Fruit fly (Drosophila melanogaster) whole organism, prepupa: ENCODE results near the gene RpS4.

ENCODE experiments used
- Blimp-1 ChIP-seq: fragments of 200-800 bp; sonication (Bioruptor generic); optimal IDR thresholded peaks from 3 replicates; lab custom pipeline; 2017; ENCODE audit warnings: missing biosample characterization, missing genetic modification characterization, mild to moderate bottlenecking, moderate library complexity, missing genetic modification reagents
- CG10631 ChIP-seq: fragments of 200-800 bp; sonication (Bioruptor generic); optimal IDR thresholded peaks from 2 replicates; lab custom pipeline; 2016; ENCODE audit warnings: missing biosample characterization, missing genetic modification characterization
- CG11902 ChIP-seq: fragments of 200-800 bp; sonication (Bioruptor generic); optimal IDR thresholded peaks from 3 replicates; lab custom pipeline; 2016; ENCODE audit warnings: missing biosample characterization, missing genetic modification characterization
- CG15336 ChIP-seq: fragments of 200-800 bp; sonication (Bioruptor generic); IDR thresholded peaks from 2 replicates; pipeline ENCODE4 v1.3.6; 2022; ENCODE audit warnings: missing biosample characterization, missing genetic modification characterization
- CG1621 ChIP-seq: fragments of 200-800 bp; sonication (Bioruptor generic); optimal IDR thresholded peaks from 3 replicates; lab custom pipeline; 2018; ENCODE audit warnings: missing biosample characterization, mild to moderate bottlenecking, missing genetic modification characterization
- CG16779 ChIP-seq: fragments of 200-800 bp; sonication (Bioruptor generic); optimal IDR thresholded peaks from 3 replicates; lab custom pipeline; 2017; ENCODE audit warnings: missing biosample characterization, mild to moderate bottlenecking, missing genetic modification characterization
- CG3032 ChIP-seq: fragments of 200-800 bp; optimal IDR thresholded peaks from 2 replicates; lab custom pipeline; 2019; ENCODE audit warnings: missing biosample characterization, mild to moderate bottlenecking, missing genetic modification characterization, moderate library complexity
- CG31627 ChIP-seq: fragments of 200-800 bp; sonication (Bioruptor generic); optimal IDR thresholded peaks from 3 replicates; lab custom pipeline; 2016; ENCODE audit warnings: missing biosample characterization, missing genetic modification characterization
- CG32006 ChIP-seq: fragments of 200-800 bp; sonication (Bioruptor generic); optimal IDR thresholded peaks from 3 replicates; lab custom pipeline; 2017; ENCODE audit warnings: missing biosample characterization, mild to moderate bottlenecking, missing genetic modification characterization
- CG34406 ChIP-seq: fragments of 200-800 bp; sonication (Bioruptor generic); optimal IDR thresholded peaks from 3 replicates; lab custom pipeline; 2016; ENCODE audit warnings: missing biosample characterization, missing genetic modification characterization
- CG3919 ChIP-seq: fragments of 200-800 bp; sonication (Bioruptor generic); optimal IDR thresholded peaks from 3 replicates; lab custom pipeline; 2016; ENCODE audit warnings: missing biosample characterization, missing genetic modification characterization
- CG6163 ChIP-seq: fragments of 200-800 bp; sonication (Bioruptor generic); IDR thresholded peaks from 3 replicates; pipeline ENCODE4 v1.3.6; 2022; ENCODE audit warnings: missing biosample characterization, missing genetic modification characterization
- CG6276 ChIP-seq: fragments of 200-800 bp; sonication (Bioruptor generic); optimal IDR thresholded peaks from 2 replicates; lab custom pipeline; 2017; ENCODE audit warnings: missing biosample characterization, mild to moderate bottlenecking, missing genetic modification characterization
- CG6792 ChIP-seq: fragments of 200-800 bp; sonication (Bioruptor generic); optimal IDR thresholded peaks from 3 replicates; lab custom pipeline; 2016; ENCODE audit warnings: missing biosample characterization, missing genetic modification characterization
- CG6808 ChIP-seq: fragments of 200-800 bp; sonication (Bioruptor generic); optimal IDR thresholded peaks from 3 replicates; lab custom pipeline; 2017; ENCODE audit warnings: missing biosample characterization, missing genetic modification characterization, mild to moderate bottlenecking, moderate library complexity, missing genetic modification reagents
- CG8119 ChIP-seq: fragments of 200-800 bp; sonication (Bioruptor generic); IDR thresholded peaks from 3 replicates; pipeline ENCODE4 v1.3.6; 2022; ENCODE audit warnings: missing biosample characterization, missing genetic modification characterization
- CG8319 ChIP-seq: fragments of 200-800 bp; sonication (Bioruptor generic); optimal IDR thresholded peaks from 3 replicates; lab custom pipeline; 2016; ENCODE audit warnings: missing biosample characterization, missing genetic modification characterization
- CG8632 ChIP-seq: fragments of 200-800 bp; sonication (Bioruptor generic); optimal IDR thresholded peaks from 3 replicates; lab custom pipeline; 2016; ENCODE audit warnings: missing biosample characterization, missing genetic modification characterization
- CG9139 ChIP-seq: fragments of 200-800 bp; sonication (Bioruptor generic); optimal IDR thresholded peaks from 3 replicates; lab custom pipeline; 2017; ENCODE audit warnings: missing biosample characterization, mild to moderate bottlenecking, missing genetic modification characterization
- Eip75B ChIP-seq: fragments of 200-800 bp; sonication (Bioruptor generic); optimal IDR thresholded peaks from 3 replicates; lab custom pipeline; 2016; ENCODE audit warnings: missing biosample characterization, missing genetic modification characterization
- Eip93F ChIP-seq: fragments of 200-800 bp; sonication (Bioruptor generic); optimal IDR thresholded peaks from 2 replicates; lab custom pipeline; 2016; ENCODE audit warnings: missing biosample characterization, mild to moderate bottlenecking, missing genetic modification characterization
- Ets21C ChIP-seq: fragments of 200-800 bp; sonication (Bioruptor generic); optimal IDR thresholded peaks from 3 replicates; lab custom pipeline; 2016; ENCODE audit warnings: missing biosample characterization, missing genetic modification characterization
- Ets96B ChIP-seq: fragments of 200-800 bp; optimal IDR thresholded peaks from 2 replicates; lab custom pipeline; 2019; ENCODE audit warnings: missing biosample characterization, mild to moderate bottlenecking, missing genetic modification characterization, moderate library complexity
- Gug ChIP-seq: fragments of 200-800 bp; sonication (Bioruptor generic); IDR thresholded peaks from 2 replicates; pipeline ENCODE4 v1.3.6; 2022; ENCODE audit warnings: missing biosample characterization, missing genetic modification characterization
- Hr39 ChIP-seq: fragments of 200-800 bp; sonication (Bioruptor generic); optimal IDR thresholded peaks from 2 replicates; lab custom pipeline; 2016; ENCODE audit warnings: missing biosample characterization, missing genetic modification characterization
- Hr4 ChIP-seq: fragments of 200-800 bp; sonication (Bioruptor generic); optimal IDR thresholded peaks from 3 replicates; lab custom pipeline; 2016; ENCODE audit warnings: missing biosample characterization, missing genetic modification characterization
- Lpt ChIP-seq: fragments of 200-800 bp; sonication (Bioruptor generic); optimal IDR thresholded peaks from 3 replicates; lab custom pipeline; 2016; ENCODE audit warnings: missing biosample characterization, missing genetic modification characterization
- Met ChIP-seq: fragments of 200-800 bp; sonication (Bioruptor generic); optimal IDR thresholded peaks from 3 replicates; lab custom pipeline; 2016; ENCODE audit warnings: missing biosample characterization, missing genetic modification characterization
- OdsH ChIP-seq: fragments of 200-800 bp; sonication (Bioruptor generic); optimal IDR thresholded peaks from 3 replicates; lab custom pipeline; 2016; ENCODE audit warnings: missing biosample characterization, missing genetic modification characterization
- Sox15 ChIP-seq: fragments of 200-800 bp; sonication (Bioruptor generic); optimal IDR thresholded peaks from 3 replicates; lab custom pipeline; 2016; ENCODE audit warnings: missing biosample characterization, missing genetic modification characterization
- achi ChIP-seq: fragments of 200-800 bp; sonication (Bioruptor generic); optimal IDR thresholded peaks from 3 replicates; lab custom pipeline; 2016; ENCODE audit warnings: missing biosample characterization, missing genetic modification characterization
- acj6 ChIP-seq: fragments of 200-800 bp; sonication (Bioruptor generic); optimal IDR thresholded peaks from 3 replicates; lab custom pipeline; 2016; ENCODE audit warnings: missing biosample characterization, missing genetic modification characterization
- cyc ChIP-seq: fragments of 200-800 bp; sonication (Bioruptor generic); optimal IDR thresholded peaks from 3 replicates; lab custom pipeline; 2016; ENCODE audit warnings: missing biosample characterization, missing genetic modification characterization
- dac ChIP-seq: fragments of 200-800 bp; sonication (Bioruptor generic); optimal IDR thresholded peaks from 2 replicates; lab custom pipeline; 2017; ENCODE audit warnings: missing biosample characterization, mild to moderate bottlenecking, missing genetic modification characterization
- esn ChIP-seq: fragments of 200-800 bp; sonication (Bioruptor generic); optimal IDR thresholded peaks from 2 replicates; lab custom pipeline; 2016; ENCODE audit warnings: missing biosample characterization, mild to moderate bottlenecking, missing genetic modification characterization, moderate library complexity
- fd59A ChIP-seq: fragments of 200-800 bp; sonication (Bioruptor generic); optimal IDR thresholded peaks from 2 replicates; lab custom pipeline; 2017; ENCODE audit warnings: missing biosample characterization, mild to moderate bottlenecking, missing genetic modification characterization, missing genetic modification reagents
- fd85E ChIP-seq: fragments of 200-800 bp; sonication (Bioruptor generic); optimal IDR thresholded peaks from 3 replicates; lab custom pipeline; 2016; ENCODE audit warnings: missing biosample characterization, missing genetic modification characterization
- fkh ChIP-seq: fragments of 200-800 bp; sonication (Bioruptor generic); optimal IDR thresholded peaks from 3 replicates; lab custom pipeline; 2017; ENCODE audit warnings: missing biosample characterization, mild to moderate bottlenecking, missing genetic modification characterization, moderate library complexity
- lz ChIP-seq: fragments of 200-800 bp; sonication (Bioruptor generic); optimal IDR thresholded peaks from 3 replicates; lab custom pipeline; 2016; ENCODE audit warnings: missing biosample characterization, missing genetic modification characterization
- net ChIP-seq: fragments of 200-800 bp; sonication (Bioruptor generic); optimal IDR thresholded peaks from 3 replicates; lab custom pipeline; 2016; ENCODE audit warnings: missing biosample characterization, missing genetic modification characterization
- pdm3 ChIP-seq: fragments of 200-800 bp; sonication (Bioruptor generic); optimal IDR thresholded peaks from 3 replicates; lab custom pipeline; 2016; ENCODE audit warnings: missing biosample characterization, missing genetic modification characterization
- spab ChIP-seq: fragments of 200-800 bp; sonication (Bioruptor generic); optimal IDR thresholded peaks from 2 replicates; lab custom pipeline; 2017; ENCODE audit warnings: missing biosample characterization, mild to moderate bottlenecking, missing genetic modification characterization, missing genetic modification reagents
- ss ChIP-seq, 2 experiments: fragments of 200-800 bp; sonication (Bioruptor generic); optimal IDR thresholded peaks; 2 replicates in 1 of 2; 3 replicates in 1 of 2; lab custom pipeline; 2017 to 2018; ENCODE audit warnings: mild to moderate bottlenecking in 2 of 2, missing biosample characterization in 2 of 2, missing genetic modification characterization in 2 of 2, moderate library complexity in 1 of 2
- svp ChIP-seq: fragments of 200-800 bp; sonication (Bioruptor generic); peaks from one replicate; lab custom pipeline; 2016; ENCODE audit warnings: missing biosample characterization, missing genetic modification characterization
- topi ChIP-seq: fragments of 200-800 bp; sonication (Bioruptor generic); optimal IDR thresholded peaks from 3 replicates; lab custom pipeline; 2016; ENCODE audit warnings: missing biosample characterization, missing genetic modification characterization
- vri ChIP-seq: fragments of 200-800 bp; sonication (Bioruptor generic); optimal IDR thresholded peaks from 3 replicates; lab custom pipeline; 2016; ENCODE audit warnings: missing biosample characterization, mild to moderate bottlenecking, missing genetic modification characterization

The RpS4 gene

DNA sequence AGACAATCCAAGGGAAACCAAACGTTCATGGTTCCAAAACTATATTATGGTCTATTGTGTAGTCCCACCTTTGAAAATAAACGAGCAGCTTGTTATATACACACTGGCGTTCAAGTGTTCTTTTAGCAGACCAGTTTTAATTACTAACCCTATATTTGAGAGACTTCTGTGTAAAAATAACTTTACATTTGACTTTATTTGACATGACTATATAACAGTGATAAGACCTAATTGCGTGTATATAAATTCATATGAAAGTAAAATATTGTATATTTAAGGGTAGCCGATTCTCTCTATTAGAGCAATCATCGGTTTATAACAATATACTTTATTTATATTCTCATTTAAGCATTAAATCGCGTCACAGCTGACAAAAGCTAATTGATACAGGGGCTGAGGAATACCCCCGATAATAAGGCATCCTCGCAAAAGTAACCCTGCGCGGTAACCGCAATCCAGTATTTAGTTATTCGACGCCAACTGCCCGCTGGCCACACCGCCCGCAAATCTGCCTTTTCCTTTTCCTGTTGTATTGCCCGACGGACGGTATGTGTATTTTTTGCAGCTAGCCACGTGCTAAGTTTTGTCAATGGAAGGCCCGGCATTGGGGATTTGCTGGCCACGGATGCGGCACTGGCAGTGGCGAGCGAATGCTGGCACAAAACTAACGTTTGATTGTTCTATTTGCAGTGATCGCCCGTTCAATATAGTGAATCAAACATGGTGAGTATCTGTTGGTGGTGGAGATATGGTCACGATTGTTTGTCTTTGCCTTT is at the start of gene RpS4 (continued):
- peak; percentile 30; the same call in 1 of the 2 replicates for TF ChIP-seq Gug (GFP tag; lab: Robert Waterston, UW)
- peak; percentile 34 for TF ChIP-seq CG32006
- TF ChIP-seq CG6808 (GFP tag; lab: Kevin White, UChicago), result peak; percentile 79
- peak; percentile 71 for TF ChIP-seq CG6792 (GFP tag; lab: Kevin White, UChicago)
- peak; percentile 64 for TF ChIP-seq Ets21C (GFP tag; lab: Kevin White, UChicago)
- peak; percentile 64 for TF ChIP-seq CG8319 (GFP tag; lab: Kevin White, UChicago)
- TF ChIP-seq Hr39 (GFP tag; lab: Kevin White, UChicago), result peak; percentile 79
- TF ChIP-seq Hr4 (GFP tag; lab: Kevin White, UChicago), result no peak
- peak; percentile 88 for TF ChIP-seq esn
- TF ChIP-seq achi, result peak; percentile 75

DNA sequence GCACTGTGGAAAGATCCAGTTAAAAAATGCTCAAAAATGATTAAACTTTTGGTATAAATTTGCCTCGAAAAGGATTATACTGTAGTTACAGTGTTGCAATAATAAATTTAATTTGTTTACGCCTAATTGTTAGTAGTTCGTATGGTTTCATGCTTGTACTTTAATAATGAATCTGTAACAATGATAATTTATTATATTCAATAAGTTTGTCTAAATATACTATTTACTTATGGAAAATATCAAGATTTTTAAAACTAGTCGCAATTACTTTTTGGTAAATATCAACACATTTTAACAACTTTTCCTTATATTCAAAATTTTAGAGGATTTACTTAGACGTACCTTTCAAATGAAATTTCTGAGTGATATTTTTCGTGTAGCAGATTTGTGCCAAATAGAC is 46.7 kb upstream of the RpS4 start, which contains the start of gene CG11262:
CG11262 (plus strand) TSS at position 301 of the 400 bp plus-strand sequence.
- TF ChIP-seq fd59A (no peak), cyc (no peak), svp (GFP tag; lab: Kevin White, UChicago) (peak; percentile 10)

DNA sequence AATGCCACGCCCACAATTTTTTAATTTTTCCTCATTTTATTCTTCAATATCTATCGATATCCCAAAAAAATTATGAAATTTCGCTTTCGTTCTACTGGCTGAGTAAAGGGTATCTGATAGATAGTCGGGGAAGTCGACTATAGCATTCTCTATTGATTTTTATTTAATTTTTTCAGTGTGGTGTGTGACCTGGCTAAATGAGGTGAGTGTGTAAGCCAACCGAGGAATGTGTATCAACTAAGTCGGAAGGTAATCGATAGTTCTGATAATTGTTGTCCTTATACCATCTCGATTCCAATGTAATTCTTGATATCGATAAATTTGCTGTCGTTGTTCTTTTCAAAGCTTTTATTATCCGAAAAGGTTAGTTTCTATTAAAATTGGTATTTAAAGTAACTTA is 35.1 kb upstream of the RpS4 start, which contains the start of gene CG11263:
CG11263 (plus strand) TSS at position 328 of the 400 bp plus-strand sequence.
- peak; percentile 36 for TF ChIP-seq acj6 (GFP tag; lab: Kevin White, UChicago)
- no peak for TF ChIP-seq Eip93F
- TF ChIP-seq topi (GFP tag; lab: Kevin White, UChicago), result peak; percentile 52
- TF ChIP-seq CG31627 (GFP tag; lab: Kevin White, UChicago), result peak; percentile 40
- peak; percentile 21 for TF ChIP-seq CG34406 (GFP tag; lab: Kevin White, UChicago)
- no peak for TF ChIP-seq Ets96B
- TF ChIP-seq fd85E (GFP tag; lab: Kevin White, UChicago), result no peak
- no peak for TF ChIP-seq CG11902 (GFP tag; lab: Kevin White, UChicago)
- no peak for TF ChIP-seq vri (GFP tag; lab: Kevin White, UChicago)
- no peak for TF ChIP-seq achi
- TF ChIP-seq Gug (GFP tag; lab: Robert Waterston, UW), result no peak
- TF ChIP-seq spab (GFP tag; lab: Kevin White, UChicago), result no peak
- no peak for TF ChIP-seq CG6163 (GFP tag; lab: Robert Waterston, UW)
- no peak for TF ChIP-seq CG8319 (GFP tag; lab: Kevin White, UChicago)
- TF ChIP-seq Hr39 (GFP tag; lab: Kevin White, UChicago), result peak; percentile 48
- TF ChIP-seq fkh, result no peak
- TF ChIP-seq CG6792 (GFP tag; lab: Kevin White, UChicago), result no peak
- no peak for TF ChIP-seq CG6276
- TF ChIP-seq Met (GFP tag; lab: Kevin White, UChicago), result no peak
- peak; percentile 37 for TF ChIP-seq cyc
- TF ChIP-seq CG9139 (GFP tag; lab: Kevin White, UChicago), result no peak
- TF ChIP-seq esn, result peak; percentile 32
- TF ChIP-seq CG1621 (tag; lab: Kevin White, UChicago), result no peak
- no peak for TF ChIP-seq CG8632 (GFP tag; lab: Kevin White, UChicago)
- TF ChIP-seq CG10631 (GFP tag; lab: Kevin White, UChicago), result peak; percentile 32
- TF ChIP-seq Lpt (GFP tag; lab: Kevin White, UChicago), result peak; percentile 12
- TF ChIP-seq lz (GFP tag; lab: Kevin White, UChicago), result peak; percentile 43
- no peak for TF ChIP-seq Blimp-1
- peak; percentile 50 for TF ChIP-seq net (GFP tag; lab: Kevin White, UChicago)
- no peak for TF ChIP-seq CG3032 (tag; lab: Kevin White, UChicago)
- no peak for TF ChIP-seq CG16779 (tag; lab: Kevin White, UChicago)
- TF ChIP-seq Ets21C (GFP tag; lab: Kevin White, UChicago), result peak; percentile 14
- no peak for TF ChIP-seq CG15336 (GFP tag; lab: Robert Waterston, UW)
- TF ChIP-seq pdm3 (GFP tag; lab: Kevin White, UChicago), result no peak
- no peak for TF ChIP-seq CG32006
- no peak for TF ChIP-seq CG8119 (GFP tag; lab: Robert Waterston, UW)
- peak; percentile 28 for TF ChIP-seq OdsH (GFP tag; lab: Kevin White, UChicago)
- no peak for TF ChIP-seq ss (GFP tag; optimal IDR thresholded peaks at IDR 0.05; lab: Kevin White, UChicago)
- no peak for TF ChIP-seq Hr4 (GFP tag; lab: Kevin White, UChicago)
- TF ChIP-seq dac (GFP tag; lab: Kevin White, UChicago), result no peak
- no peak for TF ChIP-seq Eip75B (GFP tag; lab: Kevin White, UChicago)
- TF ChIP-seq CG3919 (GFP tag; lab: Kevin White, UChicago), result no peak
- TF ChIP-seq Sox15 (GFP tag; lab: Kevin White, UChicago), result peak; percentile 7
